Worm (Caenorhabditis elegans) whole organism, young adult: ENCODE results near the gene dre-1.

Experiments
- B0019.2 ChIP-seq: fragments of 200-800 bp; sonication (Bioruptor generic); conservative IDR thresholded peaks from 2 replicates; pipeline ENCODE4 v1.3.6; 2022; ENCODE audit warnings: missing genetic modification reagents, missing genetic modification characterization, missing compliant biosample characterization
- C06A6.2 ChIP-seq: fragments of 200-800 bp; sonication (Bioruptor generic); conservative IDR thresholded peaks from 2 replicates; pipeline ENCODE4 v1.3.6; 2022; ENCODE audit warnings: missing genetic modification characterization, missing compliant biosample characterization
- F22D6.2 ChIP-seq: sonication (generic microtip); optimal IDR thresholded peaks from 2 replicates; lab custom pipeline; 2016; ENCODE audit warnings: mild to moderate bottlenecking, missing genetic modification characterization, missing compliant biosample characterization
- F23B12.7 ChIP-seq: sonication (generic microtip); optimal IDR thresholded peaks from 2 replicates; lab custom pipeline; 2017; ENCODE audit warnings: missing genetic modification characterization, mild to moderate bottlenecking, missing compliant biosample characterization, antibody characterized with exemption, moderate library complexity; ENCODE audit not compliant: insufficient read depth
- F52B5.7 ChIP-seq: sonication (generic microtip); optimal IDR thresholded peaks from 2 replicates; lab custom pipeline; 2016; ENCODE audit warnings: mild to moderate bottlenecking, missing genetic modification characterization, missing compliant biosample characterization
- K12H6.12 ChIP-seq: fragments of 200-800 bp; sonication (Bioruptor generic); optimal IDR thresholded peaks from 2 replicates; lab custom pipeline; 2018; ENCODE audit warnings: mild to moderate bottlenecking, missing genetic modification characterization, missing compliant biosample characterization
- T26A5.8 ChIP-seq: sonication (generic microtip); optimal IDR thresholded peaks from 2 replicates; lab custom pipeline; 2016; ENCODE audit warnings: missing genetic modification characterization, missing compliant biosample characterization
- Y95B8A.8 ChIP-seq: fragments of 200-800 bp; sonication (Bioruptor generic); IDR thresholded peaks from 2 replicates; pipeline ENCODE4 v1.3.6; 2022; ENCODE audit warnings: missing genetic modification reagents, missing genetic modification characterization, missing compliant biosample characterization
- ZK185.1 ChIP-seq: sonication (generic microtip); optimal IDR thresholded peaks from 2 replicates; lab custom pipeline; 2016; ENCODE audit warnings: mild to moderate bottlenecking, missing genetic modification characterization, missing compliant biosample characterization; ENCODE audit not compliant: poor library complexity, severe bottlenecking
- aptf-2 ChIP-seq: fragments of 200-800 bp; sonication (Bioruptor generic); conservative IDR thresholded peaks from 2 replicates; pipeline ENCODE4 v1.3.6; 2022; ENCODE audit warnings: missing genetic modification reagents, missing genetic modification characterization, missing compliant biosample characterization
- aptf-3 ChIP-seq: fragments of 200-800 bp; sonication (Bioruptor generic); IDR thresholded peaks from 2 replicates; pipeline ENCODE4 v1.3.6; 2022; ENCODE audit warnings: missing genetic modification characterization, missing compliant biosample characterization
- atf-7 ChIP-seq: sonication (generic microtip); optimal IDR thresholded peaks from 2 replicates; lab custom pipeline; 2017; ENCODE audit warnings: mild to moderate bottlenecking, missing genetic modification characterization, missing compliant biosample characterization
- bed-2 ChIP-seq: fragments of 200-800 bp; sonication (Bioruptor generic); IDR thresholded peaks from 2 replicates; pipeline ENCODE4 v1.3.6; 2022; ENCODE audit warnings: missing genetic modification reagents, missing genetic modification characterization, missing compliant biosample characterization
- cebp-1 ChIP-seq, 2 experiments: fragments of 200-800 bp in 1 of 2; sonication (Bioruptor generic) in 1 of 2; sonication (generic microtip) in 1 of 2; IDR thresholded peaks in 1 of 2; optimal IDR thresholded peaks in 1 of 2; 2 replicates each; pipeline versions ENCODE4 v1.3.6 to Lab custom; 2017 to 2022; ENCODE audit warnings: missing compliant biosample characterization in 2 of 2, missing genetic modification characterization in 2 of 2, mild to moderate bottlenecking in 1 of 2, missing genetic modification reagents in 1 of 2, moderate library complexity in 1 of 2
- cebp-2 ChIP-seq: fragments of 200-800 bp; sonication (Bioruptor generic); IDR thresholded peaks from 2 replicates; pipeline ENCODE4 v1.3.6; 2022; ENCODE audit warnings: missing genetic modification characterization, missing compliant biosample characterization
- ceh-27 ChIP-seq: fragments of 200-800 bp; sonication (Bioruptor generic); optimal IDR thresholded peaks from 2 replicates; lab custom pipeline; 2018; ENCODE audit warnings: mild to moderate bottlenecking, missing genetic modification characterization, moderate library complexity, missing compliant biosample characterization
- ceh-58 ChIP-seq: fragments of 200-800 bp; sonication (Bioruptor generic); IDR thresholded peaks from 2 replicates; pipeline ENCODE4 v1.3.6; 2022; ENCODE audit warnings: missing genetic modification characterization, missing compliant biosample characterization
- ceh-79 ChIP-seq: sonication (generic microtip); optimal IDR thresholded peaks from 2 replicates; lab custom pipeline; 2017; ENCODE audit warnings: mild to moderate bottlenecking, missing genetic modification characterization, missing compliant biosample characterization
- die-1 ChIP-seq: sonication (generic microtip); optimal IDR thresholded peaks from 2 replicates; lab custom pipeline; 2016; ENCODE audit warnings: missing genotype, mild to moderate bottlenecking, missing genetic modification characterization, missing compliant biosample characterization
- dpff-1 ChIP-seq: sonication (generic microtip); optimal IDR thresholded peaks from 2 replicates; lab custom pipeline; 2017; ENCODE audit warnings: mild to moderate bottlenecking, missing genetic modification characterization, missing compliant biosample characterization
- dpl-1 ChIP-seq: fragments of 150-350 bp; optimal IDR thresholded peaks from 2 replicates; lab custom pipeline; 2014; ENCODE audit warnings: missing biosample characterization, missing genetic modification reagents, missing genetic modification characterization
- ets-4 ChIP-seq: fragments of 200-800 bp; sonication (Bioruptor generic); optimal IDR thresholded peaks from 2 replicates; lab custom pipeline; 2018; ENCODE audit warnings: mild to moderate bottlenecking, missing genetic modification characterization, missing compliant biosample characterization
- fkh-3 ChIP-seq: sonication (generic microtip); optimal IDR thresholded peaks from 2 replicates; lab custom pipeline; 2016; ENCODE audit warnings: mild to moderate bottlenecking, missing genetic modification characterization, missing compliant biosample characterization
- him-1 ChIP-seq: sonication (generic microtip); optimal IDR thresholded peaks from 2 replicates; lab custom pipeline; 2016; ENCODE audit warnings: missing genotype, missing genetic modification reagents, missing genetic modification characterization, missing compliant biosample characterization
- hlh-26 ChIP-seq: fragments of 200-800 bp; sonication (Bioruptor generic); conservative IDR thresholded peaks from 2 replicates; pipeline ENCODE4 v1.3.6; 2022; ENCODE audit warnings: missing genetic modification reagents, missing genetic modification characterization, missing compliant biosample characterization
- hmg-20 ChIP-seq: fragments of 200-800 bp; sonication (Bioruptor generic); IDR thresholded peaks from 2 replicates; pipeline ENCODE4 v1.3.6; 2022; ENCODE audit warnings: missing genetic modification reagents, missing genetic modification characterization, missing compliant biosample characterization
- hrde-1 ChIP-seq: sonication (generic microtip); optimal IDR thresholded peaks from 2 replicates; lab custom pipeline; 2016; ENCODE audit warnings: missing genetic modification characterization, mild to moderate bottlenecking, missing compliant biosample characterization, moderate library complexity, missing genotype, missing genetic modification reagents, borderline replicate concordance
- hsf-1 ChIP-seq: fragments of 200-800 bp; sonication (Bioruptor generic); IDR thresholded peaks from 2 replicates; pipeline ENCODE4 v1.3.6; 2022; ENCODE audit warnings: missing genetic modification reagents, missing genetic modification characterization, missing compliant biosample characterization
- let-526 ChIP-seq: fragments of 200-800 bp; sonication (Bioruptor generic); IDR thresholded peaks from 2 replicates; pipeline ENCODE4 v1.3.6; 2022; ENCODE audit warnings: missing genetic modification reagents, missing genetic modification characterization, missing compliant biosample characterization
- lin-40 ChIP-seq: sonication (generic microtip); optimal IDR thresholded peaks from 2 replicates; lab custom pipeline; 2016; ENCODE audit warnings: missing genetic modification characterization, mild to moderate bottlenecking, missing compliant biosample characterization, missing genotype, missing genetic modification reagents
- lir-1 ChIP-seq: fragments of 200-800 bp; sonication (Bioruptor generic); conservative IDR thresholded peaks from 2 replicates; pipeline ENCODE4 v1.3.6; 2022; ENCODE audit warnings: missing genetic modification reagents, missing genetic modification characterization, missing compliant biosample characterization
- lsy-27 ChIP-seq: sonication (generic microtip); optimal IDR thresholded peaks from 2 replicates; lab custom pipeline; 2017; ENCODE audit warnings: missing genetic modification characterization, mild to moderate bottlenecking, missing compliant biosample characterization, antibody characterized with exemption, missing genotype, borderline replicate concordance; ENCODE audit not compliant: insufficient read depth
- madf-10 ChIP-seq: sonication (generic microtip); optimal IDR thresholded peaks from 2 replicates; lab custom pipeline; 2016; ENCODE audit warnings: mild to moderate bottlenecking, missing genetic modification characterization, missing compliant biosample characterization
- mcd-1 ChIP-seq: fragments of 200-800 bp; sonication (Bioruptor generic); IDR thresholded peaks from 2 replicates; pipeline ENCODE4 v1.3.6; 2022; ENCODE audit warnings: missing genetic modification reagents, missing genetic modification characterization, missing compliant biosample characterization
- mel-28 ChIP-seq: sonication (generic microtip); optimal IDR thresholded peaks from 2 replicates; lab custom pipeline; 2016; ENCODE audit warnings: borderline replicate concordance, mild to moderate bottlenecking, missing genetic modification characterization, missing compliant biosample characterization
- mxl-1 ChIP-seq: sonication (generic microtip); optimal IDR thresholded peaks from 2 replicates; lab custom pipeline; 2016; ENCODE audit warnings: missing genetic modification characterization, missing compliant biosample characterization
- nfya-1 ChIP-seq: sonication (generic microtip); optimal IDR thresholded peaks from 2 replicates; lab custom pipeline; 2017; ENCODE audit warnings: antibody characterized with exemption, missing compliant biosample characterization, missing genetic modification characterization, borderline replicate concordance; ENCODE audit not compliant: insufficient read depth
- nfya-2 ChIP-seq: fragments of 200-800 bp; sonication (Bioruptor generic); IDR thresholded peaks from 2 replicates; pipeline ENCODE4 v1.3.6; 2022; ENCODE audit warnings: missing genetic modification reagents, missing genetic modification characterization, missing compliant biosample characterization
- nhr-179 ChIP-seq: sonication (generic microtip); optimal IDR thresholded peaks from 2 replicates; lab custom pipeline; 2016; ENCODE audit warnings: mild to moderate bottlenecking, missing genetic modification characterization, missing compliant biosample characterization
- nhr-80 ChIP-seq: sonication (generic microtip); optimal IDR thresholded peaks from 2 replicates; lab custom pipeline; 2016; ENCODE audit warnings: missing genetic modification characterization, missing compliant biosample characterization
- nhr-90 ChIP-seq: sonication (generic microtip); optimal IDR thresholded peaks from 2 replicates; lab custom pipeline; 2016; ENCODE audit warnings: missing genotype, mild to moderate bottlenecking, missing genetic modification characterization, missing compliant biosample characterization
- pha-4 ChIP-seq: fragments of 150-350 bp; sonication (generic microtip); optimal IDR thresholded peaks from 2 replicates; lab custom pipeline; 2014; ENCODE audit warnings: missing biosample characterization, missing genetic modification reagents, missing genetic modification characterization
- rec-8 ChIP-seq, 2 experiments: sonication (generic microtip); optimal IDR thresholded peaks; 2 replicates each; lab custom pipeline; 2016; ENCODE audit warnings: mild to moderate bottlenecking in 2 of 2, missing genetic modification characterization in 2 of 2, missing genetic modification reagents in 2 of 2, missing genotype in 2 of 2, missing biosample characterization in 1 of 2, missing compliant biosample characterization in 1 of 2, moderate library complexity in 1 of 2
- sdz-38 ChIP-seq: sonication (generic microtip); optimal IDR thresholded peaks from 2 replicates; lab custom pipeline; 2016; ENCODE audit warnings: missing genotype, missing genetic modification characterization, missing compliant biosample characterization
- somi-1 ChIP-seq: fragments of 200-800 bp; sonication (Bioruptor generic); optimal IDR thresholded peaks from 2 replicates; lab custom pipeline; 2018; ENCODE audit warnings: mild to moderate bottlenecking, missing genetic modification characterization, missing compliant biosample characterization
- sptf-2 ChIP-seq: fragments of 200-800 bp; sonication (Bioruptor generic); optimal IDR thresholded peaks from 2 replicates; lab custom pipeline; 2018; ENCODE audit warnings: mild to moderate bottlenecking, missing genetic modification characterization, missing compliant biosample characterization
- unc-130 ChIP-seq: sonication (generic microtip); optimal IDR thresholded peaks from 2 replicates; lab custom pipeline; 2016; ENCODE audit warnings: missing genetic modification reagents, missing genetic modification characterization, missing compliant biosample characterization
- xnd-1 ChIP-seq: sonication (generic microtip); optimal IDR thresholded peaks from 2 replicates; lab custom pipeline; 2016; ENCODE audit warnings: missing genotype, missing genetic modification reagents, missing genetic modification characterization, missing compliant biosample characterization
- ztf-22 ChIP-seq: fragments of 200-800 bp; sonication (Bioruptor generic); optimal IDR thresholded peaks from 2 replicates; lab custom pipeline; 2018; ENCODE audit warnings: mild to moderate bottlenecking, missing genetic modification characterization, moderate library complexity, missing compliant biosample characterization

The dre-1 gene

ce11 chrV:6487878-6488277, 58.4 kb downstream of the dre-1 start:
- TF ChIP-seq xnd-1 (tag; lab: Kevin White, UChicago) (no peak), ztf-22 (GFP tag; lab: Kevin White, UChicago) (no peak), F52B5.7 (tag; lab: Kevin White, UChicago) (no peak), hmg-20 (GFP tag; lab: Robert Waterston, UW) (no peak), cebp-1 (GFP tag; IDR thresholded peaks at IDR 0.05; lab: Robert Waterston, UW) (no peak), cebp-1 (tag; optimal IDR thresholded peaks at IDR 0.05; lab: Kevin White, UChicago) (no peak), him-1 (tag; lab: Kevin White, UChicago) (no peak), hsf-1 (GFP tag; lab: Robert Waterston, UW) (no peak), ets-4 (GFP tag; lab: Kevin White, UChicago) (no peak), lir-1 (no peak), pha-4 (tag; lab: Kevin White, UChicago) (no peak), cebp-2 (GFP tag; lab: Robert Waterston, UW) (0 out of 2 replicates have a peak, but pooled peaks have one; percentile 30), ceh-27 (GFP tag; lab: Kevin White, UChicago) (no peak), rec-8 (tag; optimal IDR thresholded peaks at IDR 0.05; lab: Kevin White, UChicago) (no peak), aptf-3 (GFP tag; lab: Robert Waterston, UW) (no peak), nfya-2 (GFP tag; lab: Robert Waterston, UW) (no peak), hlh-26 (no peak), die-1 (tag; lab: Kevin White, UChicago) (no peak), ZK185.1 (no peak), hrde-1 (tag; lab: Kevin White, UChicago) (no peak), bed-2 (GFP tag; lab: Robert Waterston, UW) (no peak), mcd-1 (GFP tag; lab: Robert Waterston, UW) (no peak), C06A6.2 (no peak), lsy-27 (tag; lab: Kevin White, UChicago) (no peak), nhr-179 (tag; lab: Kevin White, UChicago) (no peak), dpl-1 (GFP tag; lab: Kevin White, UChicago) (no peak), aptf-2 (GFP tag; lab: Robert Waterston, UW) (no peak), ceh-79 (tag; lab: Kevin White, UChicago) (no peak), unc-130 (GFP tag; lab: Kevin White, UChicago) (no peak), sptf-2 (no peak), nhr-80 (tag; lab: Kevin White, UChicago) (peak; percentile 6), nhr-90 (tag; lab: Kevin White, UChicago) (peak; percentile 26), F22D6.2 (tag; lab: Kevin White, UChicago) (no peak), K12H6.12 (tag; lab: Kevin White, UChicago) (no peak), F23B12.7 (tag; lab: Kevin White, UChicago) (no peak), fkh-3 (tag; lab: Kevin White, UChicago) (no peak), Y95B8A.8 (GFP tag; lab: Robert Waterston, UW) (no peak), somi-1 (no peak), T26A5.8 (no peak), let-526 (GFP tag; lab: Robert Waterston, UW) (no peak), madf-10 (tag; lab: Kevin White, UChicago) (peak; percentile 14), B0019.2 (GFP tag; lab: Robert Waterston, UW) (no peak), mel-28 (tag; lab: Kevin White, UChicago) (no peak), sdz-38 (tag; lab: Kevin White, UChicago) (no peak), mxl-1 (tag; lab: Kevin White, UChicago) (no peak), atf-7 (tag; lab: Kevin White, UChicago) (peak; percentile 10), dpff-1 (tag; lab: Kevin White, UChicago) (no peak), nfya-1 (tag; lab: Kevin White, UChicago) (no peak), lin-40 (no peak), ceh-58 (no peak)
